Fruit fly (Drosophila melanogaster): Measurements from ENCODE around the gene kibra.

Gene kibra

DNA sequence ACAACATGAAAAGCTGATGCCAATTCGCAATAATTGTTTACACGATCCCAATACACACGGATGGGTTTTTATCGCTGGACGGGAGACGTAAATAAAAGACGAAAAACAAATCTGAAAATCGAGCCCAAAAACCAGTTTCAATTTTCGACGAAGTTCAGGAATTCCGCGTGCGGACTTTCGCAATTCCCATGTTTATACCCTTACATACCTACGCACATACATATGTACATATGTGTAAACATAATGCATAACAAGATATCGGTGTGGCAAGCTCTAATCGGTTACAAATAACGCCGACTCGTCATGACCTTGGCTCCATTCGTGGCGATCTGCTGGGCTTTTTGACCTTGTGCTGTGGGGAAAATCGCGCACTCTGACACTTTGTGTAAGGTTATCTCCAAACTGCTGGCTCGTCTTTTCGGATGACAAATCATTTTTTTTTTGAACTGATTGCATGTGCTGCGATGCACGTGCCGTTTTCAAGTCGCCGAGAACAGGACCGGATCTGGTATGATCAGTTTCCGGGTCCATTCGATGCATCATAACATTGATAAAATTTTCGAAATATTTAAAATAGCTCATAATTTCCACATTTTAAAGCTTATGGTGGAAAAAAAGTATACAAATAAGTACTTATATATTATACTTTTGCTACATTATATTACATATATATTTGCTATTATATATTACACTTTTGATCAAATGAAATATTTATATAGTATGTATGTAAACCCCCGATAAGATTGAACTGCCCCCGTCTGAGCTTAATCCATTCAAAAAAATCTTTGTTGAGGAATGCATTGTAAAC is 5.8 kb upstream of the kibra start:
- no peak for TF ChIP-seq Sin3A (optimal IDR thresholded peaks at IDR 0.05)
- no peak for TF ChIP-seq insv (optimal IDR thresholded peaks at IDR 0.05)
- TF ChIP-seq ttk (optimal IDR thresholded peaks at IDR 0.05): no peak
- no peak for TF ChIP-seq Myc (optimal IDR thresholded peaks at IDR 0.05)
- TF ChIP-seq h (optimal IDR thresholded peaks at IDR 0.05): no peak
- TF ChIP-seq psq (optimal IDR thresholded peaks at IDR 0.05): no peak

DNA sequence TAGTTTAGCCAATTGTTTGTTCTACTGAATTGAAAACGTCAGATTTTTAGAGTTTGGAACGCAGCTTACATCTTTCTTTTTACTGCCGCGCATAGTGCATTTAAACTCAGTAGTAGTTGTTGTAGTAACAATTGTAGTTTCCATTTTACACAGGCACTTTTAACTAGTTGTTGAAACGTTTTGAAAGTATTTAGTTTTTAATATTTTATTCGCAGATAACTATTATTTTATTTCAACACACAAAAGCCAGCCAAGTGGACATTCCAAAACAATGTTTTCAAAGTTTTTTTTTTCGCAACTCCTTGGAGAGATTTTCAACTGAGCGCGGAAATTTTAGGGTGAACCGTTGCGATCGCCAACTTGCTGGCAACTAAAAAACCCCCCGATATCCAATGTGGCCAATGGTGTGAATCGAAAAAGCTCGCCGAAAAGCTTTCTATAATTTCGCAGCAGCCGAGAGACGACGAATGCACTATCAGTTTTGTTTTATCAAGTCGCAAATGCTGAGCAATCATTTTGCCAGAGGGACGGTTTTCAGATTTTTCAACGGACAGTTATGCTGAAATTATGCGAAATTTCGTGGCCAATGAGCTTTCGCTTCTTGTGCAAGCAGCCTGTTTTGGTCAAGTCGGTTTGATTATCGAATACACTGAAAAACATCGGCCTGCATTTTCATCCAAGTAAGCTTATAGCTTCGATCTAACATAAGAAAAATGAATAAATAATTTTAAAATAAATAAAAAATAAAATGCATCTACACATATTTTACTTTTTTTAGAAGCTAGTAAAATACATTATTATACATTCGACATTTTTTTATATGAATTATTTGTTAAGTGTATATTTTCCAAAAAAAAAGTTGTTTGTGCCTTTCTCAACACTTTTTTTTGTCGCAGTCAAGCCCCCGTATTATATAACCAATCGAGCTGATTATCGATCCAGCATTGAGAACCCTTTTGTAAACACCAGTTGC is 4.9 kb upstream of the kibra start:
- TF ChIP-seq ttk (optimal IDR thresholded peaks at IDR 0.05) (no peak), Myc (optimal IDR thresholded peaks at IDR 0.05) (no peak), Sin3A (optimal IDR thresholded peaks at IDR 0.05) (no peak), h (optimal IDR thresholded peaks at IDR 0.05) (no peak), insv (optimal IDR thresholded peaks at IDR 0.05) (no peak), psq (optimal IDR thresholded peaks at IDR 0.05) (no peak)

DNA sequence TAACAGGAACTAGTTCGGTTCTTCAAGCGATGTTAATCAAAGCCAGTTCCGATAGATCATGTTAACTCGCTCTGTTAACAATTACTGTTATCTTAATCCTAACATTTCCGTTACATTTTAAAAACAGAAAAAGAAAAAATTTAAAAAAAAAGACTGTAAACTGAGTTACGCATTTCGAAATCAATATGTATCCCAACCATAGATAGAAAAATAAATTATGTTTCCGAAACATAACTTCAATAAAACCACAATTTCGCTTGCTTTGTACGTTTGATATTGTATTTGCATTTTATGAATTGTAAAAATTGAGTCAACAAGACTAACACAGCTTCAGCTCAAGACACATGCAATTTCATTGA is 419 bp upstream of the kibra start:
- TF ChIP-seq h (optimal IDR thresholded peaks at IDR 0.05): no peak
- TF ChIP-seq ttk (optimal IDR thresholded peaks at IDR 0.05): no peak
- TF ChIP-seq psq (optimal IDR thresholded peaks at IDR 0.05): no peak
- TF ChIP-seq insv (optimal IDR thresholded peaks at IDR 0.05): no peak
- no peak for TF ChIP-seq Myc (optimal IDR thresholded peaks at IDR 0.05)
- no peak for TF ChIP-seq Sin3A (optimal IDR thresholded peaks at IDR 0.05)

DNA sequence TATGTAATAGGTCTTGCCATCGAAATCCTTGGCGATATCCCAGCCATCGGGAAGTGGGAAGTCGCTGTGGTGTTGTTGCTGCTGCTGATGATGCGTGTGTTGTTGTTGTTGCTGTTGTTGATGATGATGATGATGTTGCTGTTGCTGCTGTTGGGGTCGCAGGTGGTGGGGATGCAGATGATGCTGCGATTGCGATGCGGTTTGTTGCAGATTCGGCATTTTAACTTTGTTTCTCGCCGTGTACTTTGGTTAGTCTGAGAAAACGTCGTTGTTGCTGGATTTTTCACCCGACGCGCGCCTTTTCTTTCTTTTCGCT is 748 bp downstream of the kibra start:
- TF ChIP-seq Sin3A (optimal IDR thresholded peaks at IDR 0.05) (no peak), Myc (optimal IDR thresholded peaks at IDR 0.05) (no peak), psq (optimal IDR thresholded peaks at IDR 0.05) (no peak), h (optimal IDR thresholded peaks at IDR 0.05) (no peak), ttk (optimal IDR thresholded peaks at IDR 0.05) (no peak), insv (optimal IDR thresholded peaks at IDR 0.05) (no peak)

DNA sequence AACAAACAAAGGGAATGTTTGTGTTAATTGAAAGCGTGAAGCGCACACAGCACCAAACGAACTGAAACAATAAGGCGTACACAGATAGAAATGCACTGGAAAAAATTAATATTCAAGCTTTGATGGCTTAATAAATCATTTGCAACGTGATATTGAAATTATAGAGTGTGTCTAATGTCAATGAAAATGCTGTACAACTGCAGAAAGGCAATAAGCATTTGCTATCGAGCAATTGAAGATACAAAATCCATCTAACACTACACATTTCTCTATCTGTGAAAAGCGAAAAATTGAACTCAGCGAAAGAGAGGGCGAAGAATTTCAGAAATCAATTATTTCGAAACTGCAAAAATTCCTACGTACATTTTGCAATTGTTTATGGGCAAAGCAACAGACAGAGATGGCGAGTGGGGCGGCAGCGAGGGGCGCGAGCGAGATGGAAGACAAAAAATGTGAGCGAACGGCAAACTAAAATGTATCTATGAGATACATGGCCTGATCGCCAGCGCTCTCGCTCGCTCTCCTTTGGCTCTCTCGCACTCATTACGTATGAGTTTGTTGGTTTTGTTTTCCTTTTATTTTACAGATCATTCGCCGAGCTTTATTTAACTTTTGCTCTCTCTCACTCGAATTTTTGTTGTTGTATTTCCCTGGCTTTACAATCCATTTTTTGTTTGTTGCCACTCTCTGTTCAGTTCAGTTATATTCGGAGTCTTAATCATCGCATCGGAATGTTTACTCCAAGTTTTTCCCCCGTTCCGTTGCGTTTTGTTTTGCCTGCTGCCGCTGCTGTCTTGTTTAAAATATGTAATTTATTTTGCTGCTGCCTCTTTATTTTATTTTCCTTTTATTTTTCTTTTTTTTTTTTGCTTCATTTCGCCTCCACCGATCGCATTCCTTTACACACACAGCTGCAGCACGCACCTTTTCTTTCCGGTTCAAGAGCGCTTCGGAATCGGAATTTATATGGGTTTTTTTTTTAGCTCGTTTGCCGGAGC is 1.8 kb downstream of the kibra start:
- TF ChIP-seq ttk (optimal IDR thresholded peaks at IDR 0.05) (no peak), Sin3A (optimal IDR thresholded peaks at IDR 0.05) (no peak), insv (optimal IDR thresholded peaks at IDR 0.05) (no peak), h (optimal IDR thresholded peaks at IDR 0.05) (no peak), Myc (optimal IDR thresholded peaks at IDR 0.05) (no peak), psq (optimal IDR thresholded peaks at IDR 0.05) (no peak)

DNA sequence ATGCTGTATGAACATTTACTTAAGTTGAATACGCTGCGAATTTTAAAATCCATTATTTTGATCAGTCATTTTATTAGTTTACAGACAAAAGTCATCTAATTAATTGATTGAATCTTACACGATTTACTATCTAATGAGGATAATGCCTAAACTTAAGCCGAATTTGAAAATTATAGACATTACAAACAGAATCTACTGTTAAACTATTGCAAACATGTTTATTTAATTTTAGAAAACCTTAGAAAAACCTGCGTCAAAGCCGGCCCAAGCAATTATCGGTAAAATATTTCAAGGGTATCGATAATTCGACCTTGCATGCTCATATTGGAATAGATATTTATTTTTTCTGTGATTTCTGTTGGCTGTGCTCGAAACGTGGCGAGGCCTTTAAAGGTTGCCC is 3.2 kb downstream of the kibra start:
- TF ChIP-seq insv (optimal IDR thresholded peaks at IDR 0.05) (no peak), ttk (optimal IDR thresholded peaks at IDR 0.05) (no peak), psq (optimal IDR thresholded peaks at IDR 0.05) (no peak), Myc (optimal IDR thresholded peaks at IDR 0.05) (no peak), h (optimal IDR thresholded peaks at IDR 0.05) (no peak), Sin3A (optimal IDR thresholded peaks at IDR 0.05) (no peak)

DNA sequence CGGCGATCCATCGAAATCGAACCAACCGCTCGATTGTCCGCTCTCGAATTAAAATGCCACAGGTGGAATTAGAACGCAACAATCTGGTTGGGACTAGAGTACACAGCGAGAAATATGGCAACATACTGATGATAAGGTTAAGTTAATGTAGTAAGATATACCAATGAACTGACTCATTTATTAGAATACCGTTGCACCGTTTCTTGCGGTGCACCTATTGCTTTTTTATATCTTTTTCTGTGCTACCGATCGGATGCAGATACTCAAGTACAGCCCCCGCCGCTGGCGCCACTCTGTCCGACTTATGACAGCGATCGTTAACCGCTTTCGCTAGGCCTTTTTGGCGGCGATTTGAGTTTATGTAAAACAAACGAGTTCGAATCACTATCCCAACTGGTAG is 3.9 kb downstream of the kibra start:
- TF ChIP-seq Sin3A (optimal IDR thresholded peaks at IDR 0.05) (no peak), insv (optimal IDR thresholded peaks at IDR 0.05) (no peak), ttk (optimal IDR thresholded peaks at IDR 0.05) (no peak), h (optimal IDR thresholded peaks at IDR 0.05) (no peak), Myc (optimal IDR thresholded peaks at IDR 0.05) (no peak), psq (optimal IDR thresholded peaks at IDR 0.05) (no peak)

DNA sequence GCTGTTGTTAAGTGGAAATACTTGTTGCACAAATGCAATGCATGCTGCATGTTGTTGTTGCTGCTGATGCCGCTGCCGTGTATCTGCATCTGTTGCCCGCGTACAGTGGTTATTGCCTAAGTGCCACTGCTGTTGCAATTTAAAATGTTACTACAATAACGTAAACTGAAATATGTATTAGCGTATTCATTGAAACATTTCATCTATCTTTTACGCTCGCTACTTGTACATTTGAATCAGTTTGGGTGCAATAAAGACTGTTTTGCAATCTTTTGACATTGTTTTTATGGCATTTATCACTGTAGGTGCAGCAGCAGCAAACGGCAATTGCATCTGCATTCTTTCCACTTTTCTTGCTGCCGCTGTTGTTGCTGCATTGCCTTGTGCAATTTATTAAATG is 4.7 kb downstream of the kibra start:
- no peak for TF ChIP-seq Myc (optimal IDR thresholded peaks at IDR 0.05)
- no peak for TF ChIP-seq ttk (optimal IDR thresholded peaks at IDR 0.05)
- TF ChIP-seq psq (optimal IDR thresholded peaks at IDR 0.05): no peak

DNA sequence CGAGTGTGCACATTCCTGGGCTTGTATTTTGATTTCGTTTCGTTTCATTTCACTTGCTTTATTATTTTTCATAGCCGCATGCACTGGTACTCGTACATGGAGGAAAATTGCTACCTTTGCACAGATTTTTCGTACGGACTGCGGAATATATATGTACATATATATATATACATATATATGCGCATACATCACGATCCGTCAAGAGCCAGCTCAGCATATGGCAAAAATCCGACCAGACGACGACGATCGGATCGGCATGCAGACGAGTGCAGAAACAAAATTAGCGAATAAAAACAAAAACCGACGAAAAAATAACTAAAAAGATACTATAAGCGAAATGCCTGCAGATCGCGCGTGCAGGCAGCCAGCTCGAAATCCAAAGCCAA is 6.4 kb downstream of the kibra start:
- TF ChIP-seq insv (optimal IDR thresholded peaks at IDR 0.05): no peak

DNA sequence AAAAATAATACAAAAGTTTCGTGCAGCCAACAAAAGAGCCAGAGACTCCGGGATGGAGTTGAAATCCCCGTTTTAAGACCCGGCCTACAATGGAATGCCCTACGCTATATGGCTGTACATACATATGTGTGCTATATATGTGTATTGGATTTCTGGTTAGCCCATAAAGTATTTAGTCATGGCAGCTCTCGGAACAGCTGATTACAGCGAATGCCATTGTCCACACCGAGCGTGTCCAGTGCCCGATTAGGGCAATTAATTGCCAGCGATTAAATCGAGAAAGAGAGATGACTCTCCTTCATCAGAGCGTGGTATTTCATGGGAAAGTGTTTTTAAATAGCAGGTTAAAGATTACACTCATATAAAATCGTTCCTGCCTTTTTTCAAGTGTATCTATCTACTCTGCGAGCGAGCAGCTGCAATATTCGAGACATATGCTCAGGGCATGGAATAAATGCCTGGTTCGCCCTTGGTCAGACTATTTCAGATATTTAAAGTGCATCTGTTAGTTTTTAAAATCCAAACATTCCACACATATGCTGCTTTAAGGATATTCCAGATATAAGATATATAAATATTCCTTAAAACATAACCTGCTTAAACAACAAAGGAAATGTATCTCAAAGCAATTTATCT is 6.9 kb downstream of the kibra start:
- TF ChIP-seq ttk (optimal IDR thresholded peaks at IDR 0.05) (no peak), Myc (optimal IDR thresholded peaks at IDR 0.05) (no peak), h (optimal IDR thresholded peaks at IDR 0.05) (no peak), Sin3A (optimal IDR thresholded peaks at IDR 0.05) (no peak), psq (optimal IDR thresholded peaks at IDR 0.05) (no peak), insv (optimal IDR thresholded peaks at IDR 0.05) (no peak)

Data from Kc167 (cell line).